Fruit fly (Drosophila melanogaster) whole organism, prepupa: ENCODE results near the gene CG32022.

Source experiments
- Blimp-1 ChIP-seq: fragments of 200-800 bp; sonication (Bioruptor generic); optimal IDR thresholded peaks from 3 replicates; lab custom pipeline; 2017; ENCODE audit warnings: missing biosample characterization, missing genetic modification characterization, mild to moderate bottlenecking, moderate library complexity, missing genetic modification reagents
- CG10631 ChIP-seq: fragments of 200-800 bp; sonication (Bioruptor generic); optimal IDR thresholded peaks from 2 replicates; lab custom pipeline; 2016; ENCODE audit warnings: missing biosample characterization, missing genetic modification characterization
- CG10669 ChIP-seq: fragments of 200-800 bp; sonication (Bioruptor generic); optimal IDR thresholded peaks from 3 replicates; lab custom pipeline; 2018; ENCODE audit warnings: missing biosample characterization, mild to moderate bottlenecking, missing genetic modification characterization, moderate library complexity
- CG11294 ChIP-seq: fragments of 200-800 bp; sonication (Bioruptor generic); IDR thresholded peaks from 2 replicates; pipeline ENCODE4 v1.3.6; 2022; ENCODE audit warnings: missing biosample characterization, missing genetic modification characterization
- CG11762 ChIP-seq: fragments of 200-800 bp; sonication (Bioruptor generic); optimal IDR thresholded peaks from 3 replicates; lab custom pipeline; 2016; ENCODE audit warnings: missing biosample characterization, missing genetic modification characterization; ENCODE audit not compliant: insufficient read depth
- CG15336 ChIP-seq: fragments of 200-800 bp; sonication (Bioruptor generic); IDR thresholded peaks from 2 replicates; pipeline ENCODE4 v1.3.6; 2022; ENCODE audit warnings: missing biosample characterization, missing genetic modification characterization
- CG1621 ChIP-seq: fragments of 200-800 bp; sonication (Bioruptor generic); optimal IDR thresholded peaks from 3 replicates; lab custom pipeline; 2018; ENCODE audit warnings: missing biosample characterization, mild to moderate bottlenecking, missing genetic modification characterization
- CG16779 ChIP-seq: fragments of 200-800 bp; sonication (Bioruptor generic); optimal IDR thresholded peaks from 3 replicates; lab custom pipeline; 2017; ENCODE audit warnings: missing biosample characterization, mild to moderate bottlenecking, missing genetic modification characterization
- CG31627 ChIP-seq: fragments of 200-800 bp; sonication (Bioruptor generic); optimal IDR thresholded peaks from 3 replicates; lab custom pipeline; 2016; ENCODE audit warnings: missing biosample characterization, missing genetic modification characterization
- CG34406 ChIP-seq: fragments of 200-800 bp; sonication (Bioruptor generic); optimal IDR thresholded peaks from 3 replicates; lab custom pipeline; 2016; ENCODE audit warnings: missing biosample characterization, missing genetic modification characterization
- CG3919 ChIP-seq: fragments of 200-800 bp; sonication (Bioruptor generic); optimal IDR thresholded peaks from 3 replicates; lab custom pipeline; 2016; ENCODE audit warnings: missing biosample characterization, missing genetic modification characterization
- CG4318 ChIP-seq: fragments of 200-800 bp; sonication (Bioruptor generic); optimal IDR thresholded peaks from 3 replicates; lab custom pipeline; 2017; ENCODE audit warnings: missing biosample characterization, mild to moderate bottlenecking, missing genetic modification characterization
- CG6163 ChIP-seq: fragments of 200-800 bp; sonication (Bioruptor generic); IDR thresholded peaks from 3 replicates; pipeline ENCODE4 v1.3.6; 2022; ENCODE audit warnings: missing biosample characterization, missing genetic modification characterization
- CG6276 ChIP-seq: fragments of 200-800 bp; sonication (Bioruptor generic); optimal IDR thresholded peaks from 2 replicates; lab custom pipeline; 2017; ENCODE audit warnings: missing biosample characterization, mild to moderate bottlenecking, missing genetic modification characterization
- CG6792 ChIP-seq: fragments of 200-800 bp; sonication (Bioruptor generic); optimal IDR thresholded peaks from 3 replicates; lab custom pipeline; 2016; ENCODE audit warnings: missing biosample characterization, missing genetic modification characterization
- CG6808 ChIP-seq: fragments of 200-800 bp; sonication (Bioruptor generic); optimal IDR thresholded peaks from 3 replicates; lab custom pipeline; 2017; ENCODE audit warnings: missing biosample characterization, missing genetic modification characterization, mild to moderate bottlenecking, moderate library complexity, missing genetic modification reagents
- CG8119 ChIP-seq: fragments of 200-800 bp; sonication (Bioruptor generic); IDR thresholded peaks from 3 replicates; pipeline ENCODE4 v1.3.6; 2022; ENCODE audit warnings: missing biosample characterization, missing genetic modification characterization
- CG8319 ChIP-seq: fragments of 200-800 bp; sonication (Bioruptor generic); optimal IDR thresholded peaks from 3 replicates; lab custom pipeline; 2016; ENCODE audit warnings: missing biosample characterization, missing genetic modification characterization
- Eip75B ChIP-seq: fragments of 200-800 bp; sonication (Bioruptor generic); optimal IDR thresholded peaks from 3 replicates; lab custom pipeline; 2016; ENCODE audit warnings: missing biosample characterization, missing genetic modification characterization
- Eip93F ChIP-seq: fragments of 200-800 bp; sonication (Bioruptor generic); optimal IDR thresholded peaks from 2 replicates; lab custom pipeline; 2016; ENCODE audit warnings: missing biosample characterization, mild to moderate bottlenecking, missing genetic modification characterization
- Ets21C ChIP-seq: fragments of 200-800 bp; sonication (Bioruptor generic); optimal IDR thresholded peaks from 3 replicates; lab custom pipeline; 2016; ENCODE audit warnings: missing biosample characterization, missing genetic modification characterization
- Ets96B ChIP-seq: fragments of 200-800 bp; optimal IDR thresholded peaks from 2 replicates; lab custom pipeline; 2019; ENCODE audit warnings: missing biosample characterization, mild to moderate bottlenecking, missing genetic modification characterization, moderate library complexity
- Gug ChIP-seq: fragments of 200-800 bp; sonication (Bioruptor generic); IDR thresholded peaks from 2 replicates; pipeline ENCODE4 v1.3.6; 2022; ENCODE audit warnings: missing biosample characterization, missing genetic modification characterization
- Hr38 ChIP-seq: sonication (Bioruptor generic); optimal IDR thresholded peaks from 2 replicates; lab custom pipeline; 2016; ENCODE audit warnings: missing biosample characterization, missing genetic modification characterization
- Hr39 ChIP-seq: fragments of 200-800 bp; sonication (Bioruptor generic); optimal IDR thresholded peaks from 2 replicates; lab custom pipeline; 2016; ENCODE audit warnings: missing biosample characterization, missing genetic modification characterization
- Hr4 ChIP-seq: fragments of 200-800 bp; sonication (Bioruptor generic); optimal IDR thresholded peaks from 3 replicates; lab custom pipeline; 2016; ENCODE audit warnings: missing biosample characterization, missing genetic modification characterization
- Lpt ChIP-seq: fragments of 200-800 bp; sonication (Bioruptor generic); optimal IDR thresholded peaks from 3 replicates; lab custom pipeline; 2016; ENCODE audit warnings: missing biosample characterization, missing genetic modification characterization
- Met ChIP-seq: fragments of 200-800 bp; sonication (Bioruptor generic); optimal IDR thresholded peaks from 3 replicates; lab custom pipeline; 2016; ENCODE audit warnings: missing biosample characterization, missing genetic modification characterization
- OdsH ChIP-seq: fragments of 200-800 bp; sonication (Bioruptor generic); optimal IDR thresholded peaks from 3 replicates; lab custom pipeline; 2016; ENCODE audit warnings: missing biosample characterization, missing genetic modification characterization
- Smox ChIP-seq: fragments of 200-800 bp; sonication (Bioruptor generic); optimal IDR thresholded peaks from 3 replicates; lab custom pipeline; 2016; ENCODE audit warnings: missing biosample characterization, missing genetic modification characterization
- Sox14 ChIP-seq: fragments of 200-800 bp; sonication (Bioruptor generic); optimal IDR thresholded peaks from 3 replicates; lab custom pipeline; 2016; ENCODE audit warnings: missing biosample characterization, missing genetic modification characterization
- Sox15 ChIP-seq: fragments of 200-800 bp; sonication (Bioruptor generic); optimal IDR thresholded peaks from 3 replicates; lab custom pipeline; 2016; ENCODE audit warnings: missing biosample characterization, missing genetic modification characterization
- achi ChIP-seq: fragments of 200-800 bp; sonication (Bioruptor generic); optimal IDR thresholded peaks from 3 replicates; lab custom pipeline; 2016; ENCODE audit warnings: missing biosample characterization, missing genetic modification characterization
- acj6 ChIP-seq: fragments of 200-800 bp; sonication (Bioruptor generic); optimal IDR thresholded peaks from 3 replicates; lab custom pipeline; 2016; ENCODE audit warnings: missing biosample characterization, missing genetic modification characterization
- dsx ChIP-seq: fragments of 200-800 bp; optimal IDR thresholded peaks from 3 replicates; lab custom pipeline; 2019; ENCODE audit warnings: missing biosample characterization, mild to moderate bottlenecking, missing genetic modification characterization, moderate library complexity; ENCODE audit not compliant: poor library complexity, severe bottlenecking
- eg ChIP-seq: fragments of 200-800 bp; sonication (Bioruptor generic); IDR thresholded peaks from 3 replicates; pipeline ENCODE4 v1.3.6; 2022; ENCODE audit warnings: missing biosample characterization, missing genetic modification characterization
- fd85E ChIP-seq: fragments of 200-800 bp; sonication (Bioruptor generic); optimal IDR thresholded peaks from 3 replicates; lab custom pipeline; 2016; ENCODE audit warnings: missing biosample characterization, missing genetic modification characterization
- fkh ChIP-seq: fragments of 200-800 bp; sonication (Bioruptor generic); optimal IDR thresholded peaks from 3 replicates; lab custom pipeline; 2017; ENCODE audit warnings: missing biosample characterization, mild to moderate bottlenecking, missing genetic modification characterization, moderate library complexity
- lz ChIP-seq: fragments of 200-800 bp; sonication (Bioruptor generic); optimal IDR thresholded peaks from 3 replicates; lab custom pipeline; 2016; ENCODE audit warnings: missing biosample characterization, missing genetic modification characterization
- net ChIP-seq: fragments of 200-800 bp; sonication (Bioruptor generic); optimal IDR thresholded peaks from 3 replicates; lab custom pipeline; 2016; ENCODE audit warnings: missing biosample characterization, missing genetic modification characterization
- spab ChIP-seq: fragments of 200-800 bp; sonication (Bioruptor generic); optimal IDR thresholded peaks from 2 replicates; lab custom pipeline; 2017; ENCODE audit warnings: missing biosample characterization, mild to moderate bottlenecking, missing genetic modification characterization, missing genetic modification reagents
- ss ChIP-seq, 2 experiments: fragments of 200-800 bp; sonication (Bioruptor generic); optimal IDR thresholded peaks; 2 replicates in 1 of 2; 3 replicates in 1 of 2; lab custom pipeline; 2017 to 2018; ENCODE audit warnings: mild to moderate bottlenecking in 2 of 2, missing biosample characterization in 2 of 2, missing genetic modification characterization in 2 of 2, moderate library complexity in 1 of 2
- svp ChIP-seq: fragments of 200-800 bp; sonication (Bioruptor generic); peaks from one replicate; lab custom pipeline; 2016; ENCODE audit warnings: missing biosample characterization, missing genetic modification characterization
- topi ChIP-seq: fragments of 200-800 bp; sonication (Bioruptor generic); optimal IDR thresholded peaks from 3 replicates; lab custom pipeline; 2016; ENCODE audit warnings: missing biosample characterization, missing genetic modification characterization
- vri ChIP-seq: fragments of 200-800 bp; sonication (Bioruptor generic); optimal IDR thresholded peaks from 3 replicates; lab custom pipeline; 2016; ENCODE audit warnings: missing biosample characterization, mild to moderate bottlenecking, missing genetic modification characterization

The CG32022 gene

dm6 chr3L:8693558-8694502, 27.2 kb downstream of the CG32022 start (continued):
- no peak for TF ChIP-seq Hr4 (GFP tag; lab: Kevin White, UChicago)
- no peak for TF ChIP-seq Ets21C (GFP tag; lab: Kevin White, UChicago)
- TF ChIP-seq eg = peak; percentile 71
- no peak for TF ChIP-seq Met (GFP tag; lab: Kevin White, UChicago)
- no peak for TF ChIP-seq svp (GFP tag; lab: Kevin White, UChicago)
- peak; percentile 72 for TF ChIP-seq CG8119 (GFP tag; lab: Robert Waterston, UW)
- no peak for TF ChIP-seq CG8319
- no peak for TF ChIP-seq Eip75B (GFP tag; lab: Kevin White, UChicago)
- TF ChIP-seq CG6276 = peak; percentile 85
- no peak for TF ChIP-seq CG11762 (GFP tag; lab: Kevin White, UChicago)
- TF ChIP-seq CG34406 = no peak
- TF ChIP-seq CG3919 (GFP tag; lab: Kevin White, UChicago) = no peak
- no peak for TF ChIP-seq Blimp-1 (GFP tag; lab: Kevin White, UChicago)
- TF ChIP-seq CG10631 (GFP tag; lab: Kevin White, UChicago) = no peak
- no peak for TF ChIP-seq CG4318
- no peak for TF ChIP-seq CG6808 (GFP tag; lab: Kevin White, UChicago)
- no peak for TF ChIP-seq Gug (GFP tag; lab: Robert Waterston, UW)
- TF ChIP-seq Eip93F (GFP tag; lab: Kevin White, UChicago) = no peak
- no peak for TF ChIP-seq dsx (GFP tag; lab: Kevin White, UChicago)
- TF ChIP-seq CG11294 (GFP tag; lab: Robert Waterston, UW) = no peak
- TF ChIP-seq CG10669 = no peak
- TF ChIP-seq Sox15 (GFP tag; lab: Kevin White, UChicago) = no peak
- no peak for TF ChIP-seq Smox (GFP tag; lab: Kevin White, UChicago)
- TF ChIP-seq net (GFP tag; lab: Kevin White, UChicago) = no peak
- no peak for TF ChIP-seq CG16779 (tag; lab: Kevin White, UChicago)
- TF ChIP-seq CG31627 (GFP tag; lab: Kevin White, UChicago) = no peak
- no peak for TF ChIP-seq lz (GFP tag; lab: Kevin White, UChicago)

- TF ChIP-seq Ets96B (tag; lab: Kevin White, UChicago) (peak; percentile 19), acj6 (GFP tag; lab: Kevin White, UChicago) (peak; percentile 24), svp (GFP tag; lab: Kevin White, UChicago) (peak; percentile 94), achi (GFP tag; lab: Kevin White, UChicago) (peak; percentile 45), Eip93F (GFP tag; lab: Kevin White, UChicago) (peak; percentile 78), Hr38 (GFP tag; lab: Kevin White, UChicago) (no peak), Sox15 (GFP tag; lab: Kevin White, UChicago) (peak; percentile 45), CG16779 (tag; lab: Kevin White, UChicago) (peak; percentile 35), ss (GFP tag; optimal IDR thresholded peaks at IDR 0.05; lab: Kevin White, UChicago) (peak; percentile 82 to 83), vri (GFP tag; lab: Kevin White, UChicago) (peak; percentile 86), OdsH (GFP tag; lab: Kevin White, UChicago) (peak; percentile 41), CG10631 (GFP tag; lab: Kevin White, UChicago) (peak; percentile 61), Sox14 (GFP tag; lab: Kevin White, UChicago) (peak; percentile 8), fkh (GFP tag; lab: Kevin White, UChicago) (peak; percentile 22), Lpt (peak; percentile 6), CG15336 (GFP tag; lab: Robert Waterston, UW) (0 out of 2 replicates have a peak, but pooled peaks have one; percentile 29), CG8119 (GFP tag; lab: Robert Waterston, UW) (0 out of 3 replicates have a peak, but pooled peaks have one; percentile 41), CG6792 (GFP tag; lab: Kevin White, UChicago) (peak; percentile 57), fd85E (no peak), topi (GFP tag; lab: Kevin White, UChicago) (peak; percentile 12), dsx (GFP tag; lab: Kevin White, UChicago) (no peak), Gug (GFP tag; lab: Robert Waterston, UW) (no peak), CG1621 (peak; percentile 61), CG6163 (GFP tag; lab: Robert Waterston, UW) (peak; percentile 15; the same call in 2 of the 3 replicates), Hr39 (GFP tag; lab: Kevin White, UChicago) (peak; percentile 10), spab (GFP tag; lab: Kevin White, UChicago) (peak; percentile 41), Blimp-1 (GFP tag; lab: Kevin White, UChicago) (no peak), Ets21C (GFP tag; lab: Kevin White, UChicago) (no peak)
These were observed 28.9 kb downstream of the CG32022 start for dm6 chr3L:8691891-8692874.
